Worm (Caenorhabditis elegans): ENCODE results near the gene ubh-1.

DNA sequence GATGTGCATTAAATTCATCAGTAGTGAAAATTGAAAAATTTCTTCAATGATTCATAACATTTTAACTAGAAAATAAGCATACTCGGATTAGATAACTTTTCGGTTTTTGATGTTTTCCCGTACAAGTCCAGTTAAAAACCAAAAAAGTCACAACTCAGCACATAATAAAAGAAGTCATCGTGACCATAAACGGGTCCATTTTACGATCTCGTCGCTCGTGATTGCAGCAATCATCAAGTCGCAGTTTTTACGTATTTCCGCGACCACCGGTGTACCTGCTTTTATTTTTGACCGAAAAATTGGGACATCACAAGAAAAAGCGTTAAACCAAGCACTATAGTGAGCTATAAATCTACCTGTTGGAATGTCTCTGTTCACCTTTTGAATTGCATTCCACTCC lies 50.0 kb downstream of the ubh-1 start:
- TF ChIP-seq sptf-1 (tag; optimal IDR thresholded peaks at IDR 0.05), result no peak
- TF ChIP-seq lsy-2 (tag; optimal IDR thresholded peaks at IDR 0.05), result no peak
- no peak for TF ChIP-seq lir-3 (tag; optimal IDR thresholded peaks at IDR 0.05; ENCODE audit: poor library complexity)
- TF ChIP-seq sup-37 (GFP tag; optimal IDR thresholded peaks at IDR 0.05), result no peak
- TF ChIP-seq elt-2 (tag; optimal IDR thresholded peaks at IDR 0.05), result no peak
- no peak for TF ChIP-seq ama-1 (optimal IDR thresholded peaks at IDR 0.05)

Data from whole organism, L1 larva.